Worm (Caenorhabditis elegans) whole organism, early embryonic: ENCODE results near the gene cec-1.

Experiments
- ama-1 ChIP-seq: fragments of 150-350 bp; optimal IDR thresholded peaks from 2 replicates; lab custom pipeline; 2014
- ceh-36 ChIP-seq: sonication (generic microtip); optimal IDR thresholded peaks from 2 replicates; lab custom pipeline; 2016; ENCODE audit warnings: missing genetic modification characterization, inconsistent platforms, missing compliant biosample characterization
- flt-1 ChIP-seq: fragments of 200-800 bp; sonication (Bioruptor generic); IDR thresholded peaks from 2 replicates; pipeline ENCODE4 v1.3.6; 2022; ENCODE audit warnings: missing genetic modification characterization, missing compliant biosample characterization
- hmg-4 ChIP-seq: fragments of 200-800 bp; sonication (Bioruptor generic); optimal IDR thresholded peaks from 2 replicates; lab custom pipeline; 2018; ENCODE audit warnings: mild to moderate bottlenecking, missing genetic modification characterization, missing compliant biosample characterization
- hnd-1 ChIP-seq: sonication (generic microtip); optimal IDR thresholded peaks from 2 replicates; lab custom pipeline; 2016; ENCODE audit warnings: missing genetic modification characterization, missing compliant biosample characterization

- no peak for TF ChIP-seq hmg-4
- no peak for TF ChIP-seq flt-1
- no peak for TF ChIP-seq hnd-1 (tag; lab: Kevin White, UChicago)
- TF ChIP-seq ceh-36 (tag; lab: Kevin White, UChicago), result no peak
- TF ChIP-seq ama-1 (lab: Kevin White, UChicago), result no peak
These were observed 11.8 kb downstream of the cec-1 start for ce11 chrIII:8437763-8438414.
